Worm (Caenorhabditis elegans) whole organism, L4/young adult: ENCODE measurements around the gene F01D5.10.

ENCODE experiments used
- W03F9.2 ChIP-seq: fragments of 150-350 bp; optimal IDR thresholded peaks from 2 replicates; lab custom pipeline; 2014; ENCODE audit warnings: missing biosample characterization, missing genetic modification characterization
- dao-5 ChIP-seq: sonication (generic microtip); optimal IDR thresholded peaks from 2 replicates; lab custom pipeline; 2016; ENCODE audit warnings: missing genotype, missing genetic modification characterization, moderate library complexity, missing compliant biosample characterization
- him-1 ChIP-seq: sonication (generic microtip); optimal IDR thresholded peaks from 2 replicates; lab custom pipeline; 2016; ENCODE audit warnings: missing genotype, missing genetic modification reagents, missing genetic modification characterization, missing compliant biosample characterization

DNA sequence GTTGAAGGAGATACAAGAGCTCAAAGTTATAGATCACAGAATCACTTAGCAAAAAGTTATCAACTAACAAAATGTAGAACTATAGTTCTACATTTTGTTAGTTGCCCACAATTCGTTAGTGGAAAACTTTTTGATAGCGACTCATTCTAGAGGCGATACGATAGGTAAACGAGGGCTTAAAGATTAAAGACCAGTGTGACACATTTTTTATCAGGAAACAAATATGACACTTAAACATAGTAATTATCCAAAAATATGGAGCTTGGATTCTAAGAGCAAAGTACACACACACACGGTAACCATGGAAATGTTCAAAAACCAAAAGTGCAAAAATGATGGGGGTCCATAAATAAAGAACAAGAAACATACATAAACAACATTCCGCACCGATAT lies 18.7 kb upstream of the F01D5.10 start:
- TF ChIP-seq him-1 (tag; lab: Kevin White, UChicago) (no peak), W03F9.2 (tag; lab: Kevin White, UChicago) (no peak), dao-5 (tag; lab: Kevin White, UChicago) (no peak)
